Worm (Caenorhabditis elegans): ENCODE measurements around the gene F44A6.3.

The F44A6.3 gene

DNA sequence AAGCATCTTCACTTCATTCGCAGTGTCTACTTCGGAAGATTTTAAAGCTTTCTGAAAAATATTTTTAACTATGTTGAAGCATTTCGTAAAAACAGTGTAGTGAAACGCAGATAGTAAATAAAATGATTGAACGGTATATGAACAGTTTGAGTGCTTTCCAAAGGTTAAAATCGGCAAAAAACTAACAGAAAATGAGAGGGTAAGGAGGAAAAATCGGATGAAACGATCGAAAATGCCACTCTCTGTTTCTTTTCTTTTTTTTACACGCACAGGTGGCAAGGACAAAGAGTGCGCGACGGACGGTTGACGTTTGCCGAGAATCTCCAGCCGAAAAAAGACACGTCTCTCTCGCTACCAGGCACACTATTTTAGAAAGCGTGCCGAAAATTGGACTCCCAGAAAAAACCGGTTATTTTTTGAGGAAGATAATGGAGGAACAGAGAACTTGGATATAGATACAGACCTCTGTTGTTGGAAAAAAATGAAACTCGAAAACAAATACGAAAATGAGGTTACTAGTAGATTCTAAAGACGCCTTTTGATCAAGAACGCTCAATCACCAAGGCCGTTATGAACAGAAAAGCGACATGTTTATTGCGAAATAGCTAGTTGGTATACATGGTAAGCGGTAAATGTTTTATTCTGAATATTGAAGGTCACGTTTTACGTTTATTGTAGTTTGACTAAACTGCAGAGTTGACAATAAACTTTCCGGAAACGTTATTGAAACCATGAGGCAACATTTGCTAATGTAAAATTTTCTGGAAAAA lies 18.1 kb upstream of the F44A6.3 start, which contains the start of gene myrf-2:
Gene myrf-2, minus strand, starts transcription at position 51 of the 770 bp plus-strand sequence.
- TF ChIP-seq dao-5 (tag; optimal IDR thresholded peaks at IDR 0.05), result no peak
- TF ChIP-seq him-1 (tag; optimal IDR thresholded peaks at IDR 0.05), result no peak
- TF ChIP-seq W03F9.2 (tag; optimal IDR thresholded peaks at IDR 0.05), result no peak

DNA sequence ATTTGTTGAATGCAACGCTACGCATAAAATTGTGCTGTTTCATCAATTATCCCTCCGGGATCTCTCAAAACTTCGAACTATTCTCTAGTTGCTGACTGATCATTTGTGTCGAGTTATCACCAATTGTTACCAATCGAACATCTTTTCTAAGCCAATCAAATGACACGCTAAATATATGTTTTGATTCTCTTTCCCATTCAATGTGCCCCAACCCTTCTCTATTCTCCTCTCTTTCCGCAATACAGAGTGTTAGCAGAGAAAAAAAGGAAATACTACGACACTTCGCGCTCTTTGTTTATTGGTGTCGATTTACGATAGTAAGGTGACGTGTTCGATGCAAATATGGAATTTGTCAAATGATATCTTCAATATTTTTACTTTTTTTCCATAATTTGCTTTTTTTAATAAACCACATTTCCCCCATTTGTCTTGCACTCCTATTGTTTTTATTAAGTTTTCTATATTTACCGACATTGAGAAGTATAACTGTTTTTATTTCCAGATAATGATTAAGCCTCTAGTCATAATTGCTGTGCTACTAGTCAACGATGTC lies 15.3 kb upstream of the F44A6.3 start, which contains the start of gene nucb-1:
Gene nucb-1, plus strand, starts transcription at position 503 of the 553 bp plus-strand sequence.
- TF ChIP-seq W03F9.2 (tag; optimal IDR thresholded peaks at IDR 0.05) (peak; percentile 40), him-1 (tag; optimal IDR thresholded peaks at IDR 0.05) (no peak)

DNA sequence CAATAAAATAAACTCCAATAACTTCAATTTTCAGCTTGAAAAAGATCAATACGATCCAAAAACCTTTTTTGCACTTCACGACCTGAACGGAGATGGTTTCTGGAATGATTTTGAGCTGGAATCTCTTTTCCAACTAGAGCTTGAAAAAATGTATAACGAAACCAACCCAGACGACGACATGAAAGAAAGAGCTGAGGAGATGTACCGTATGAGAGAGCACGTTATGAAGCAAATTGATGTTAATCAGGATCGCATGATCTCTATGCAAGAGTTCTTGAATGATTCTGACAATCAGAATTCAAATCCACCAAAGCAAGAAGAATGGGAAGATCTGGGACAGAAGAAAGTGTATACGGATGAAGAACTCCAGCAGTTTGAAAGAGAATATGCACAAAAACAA lies 13.4 kb upstream of the F44A6.3 start:
- TF ChIP-seq dao-5 (tag; optimal IDR thresholded peaks at IDR 0.05), result no peak
- no peak for TF ChIP-seq him-1 (tag; optimal IDR thresholded peaks at IDR 0.05)
- TF ChIP-seq W03F9.2 (tag; optimal IDR thresholded peaks at IDR 0.05), result no peak

DNA sequence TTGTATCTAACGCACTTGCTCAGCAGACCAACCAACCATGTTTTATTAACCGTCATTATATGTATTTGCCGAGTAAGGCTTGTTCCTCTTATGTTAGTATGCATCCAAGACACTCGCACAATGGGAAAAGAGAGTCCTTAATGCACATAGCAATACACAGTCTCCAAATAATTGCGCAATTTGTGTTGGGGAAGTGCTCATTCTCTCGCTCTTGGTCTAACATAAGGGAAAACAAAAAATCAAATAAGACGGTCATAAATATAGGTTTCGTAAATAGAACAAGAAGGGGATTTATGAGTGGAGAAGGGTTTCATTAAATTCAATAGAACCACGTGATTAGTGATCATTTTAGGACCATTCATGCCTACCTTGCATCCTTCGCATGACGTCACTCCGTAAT lies 9.1 kb upstream of the F44A6.3 start:
- TF ChIP-seq him-1 (tag; optimal IDR thresholded peaks at IDR 0.05), result no peak
- no peak for TF ChIP-seq W03F9.2 (tag; optimal IDR thresholded peaks at IDR 0.05)
- no peak for TF ChIP-seq dao-5 (tag; optimal IDR thresholded peaks at IDR 0.05)

DNA sequence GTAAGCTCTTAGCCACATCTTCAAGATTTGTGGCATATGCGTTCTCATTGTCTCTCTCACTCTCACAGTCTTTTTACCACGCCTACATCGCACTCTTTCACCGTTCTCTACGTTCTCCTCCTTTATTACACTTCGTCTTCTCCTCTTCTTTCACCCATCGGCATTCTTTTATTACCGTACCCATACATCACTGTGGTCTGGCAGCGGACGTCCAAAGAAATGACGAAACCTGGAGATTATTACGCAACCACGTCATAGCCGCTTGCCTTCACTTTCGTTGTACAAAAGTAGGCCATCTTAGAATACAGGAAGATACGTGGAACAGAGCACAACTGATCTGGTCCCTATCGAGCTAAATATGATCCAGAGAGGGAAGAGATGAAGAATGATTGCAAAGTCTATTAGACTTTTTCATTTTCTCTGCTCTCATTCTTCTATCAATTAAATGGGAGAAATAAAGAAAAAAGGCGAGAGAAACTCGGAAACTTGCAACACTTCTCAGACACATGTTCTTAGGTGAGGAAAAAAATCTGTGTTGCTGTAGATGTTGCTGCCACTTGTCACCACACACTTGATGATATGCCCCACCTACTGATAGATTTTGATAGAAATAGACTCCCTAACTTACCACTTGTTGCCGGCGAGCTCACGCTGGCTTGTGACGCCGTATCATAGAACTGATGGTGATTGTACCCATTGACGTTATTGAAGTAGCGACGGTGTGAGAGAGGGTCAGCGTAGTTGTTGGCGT lies 8.1 kb upstream of the F44A6.3 start:
- TF ChIP-seq W03F9.2 (tag; optimal IDR thresholded peaks at IDR 0.05), result no peak
- no peak for TF ChIP-seq dao-5 (tag; optimal IDR thresholded peaks at IDR 0.05)
- TF ChIP-seq him-1 (tag; optimal IDR thresholded peaks at IDR 0.05), result no peak

DNA sequence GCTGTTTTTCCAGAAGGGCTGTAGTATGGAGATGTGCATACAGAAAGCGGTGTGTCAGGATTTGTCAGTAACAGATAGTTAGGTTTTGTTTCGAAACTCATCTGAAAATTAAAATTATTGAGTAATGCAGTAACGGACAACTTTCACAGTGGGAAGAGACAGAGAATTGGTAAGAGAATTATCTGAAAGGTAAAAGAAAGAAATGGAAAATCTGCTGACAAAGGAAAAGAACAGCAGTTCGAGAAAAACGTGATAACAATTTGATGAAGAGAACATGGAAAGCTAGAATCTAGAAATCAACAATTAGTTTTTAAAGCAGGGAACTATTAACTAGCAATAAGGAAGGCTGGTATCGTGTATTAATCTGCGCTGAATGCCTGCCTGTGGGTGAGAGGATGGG lies 7.2 kb upstream of the F44A6.3 start, which contains the start of gene sex-1:
Gene sex-1, minus strand, starts transcription at position 101 of the 400 bp plus-strand sequence.
- no peak for TF ChIP-seq him-1 (tag; optimal IDR thresholded peaks at IDR 0.05)
- TF ChIP-seq dao-5 (tag; optimal IDR thresholded peaks at IDR 0.05), result no peak
- no peak for TF ChIP-seq W03F9.2 (tag; optimal IDR thresholded peaks at IDR 0.05)

DNA sequence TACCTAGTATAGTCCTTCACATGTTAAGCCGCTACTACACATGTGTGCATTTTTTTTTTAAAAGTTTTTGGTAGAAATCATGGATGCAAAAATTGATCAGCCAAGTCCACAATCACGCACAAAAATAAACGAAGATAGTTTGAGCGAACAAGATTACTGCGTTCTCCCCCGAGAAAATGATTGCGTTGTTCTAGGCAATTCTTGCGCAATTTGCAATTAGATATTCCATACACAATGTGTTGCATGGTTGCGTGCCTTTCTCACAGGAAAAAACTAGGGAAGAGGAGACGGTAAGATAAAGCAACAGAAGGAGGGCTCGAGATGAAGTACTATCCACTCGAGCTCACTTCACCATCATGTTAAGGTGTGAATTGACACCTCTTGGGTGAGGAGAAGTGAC lies 6.6 kb upstream of the F44A6.3 start:
- TF ChIP-seq him-1 (tag; optimal IDR thresholded peaks at IDR 0.05), result no peak
- TF ChIP-seq W03F9.2 (tag; optimal IDR thresholded peaks at IDR 0.05), result no peak
- no peak for TF ChIP-seq dao-5 (tag; optimal IDR thresholded peaks at IDR 0.05)

DNA sequence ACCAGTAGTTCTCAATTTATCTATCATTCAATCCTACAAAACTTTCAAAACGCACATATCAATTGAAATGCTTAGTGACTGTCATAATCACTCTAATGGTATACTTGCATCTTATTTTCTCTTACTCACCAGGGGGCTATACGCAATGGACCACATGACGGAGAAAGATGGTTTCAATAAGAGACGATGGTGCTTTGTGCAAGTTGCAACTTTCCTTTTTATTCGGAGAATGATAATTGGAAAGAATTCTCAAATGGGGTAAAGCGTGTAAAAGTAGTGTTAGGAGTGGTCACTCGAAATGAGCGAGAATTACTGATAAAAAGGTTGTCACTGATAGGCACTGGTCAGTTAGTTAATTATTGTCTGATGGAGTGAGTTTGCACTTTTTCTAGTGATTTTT lies 4.1 kb upstream of the F44A6.3 start:
- TF ChIP-seq him-1 (tag; optimal IDR thresholded peaks at IDR 0.05) (no peak), W03F9.2 (tag; optimal IDR thresholded peaks at IDR 0.05) (no peak), dao-5 (tag; optimal IDR thresholded peaks at IDR 0.05) (no peak)

DNA sequence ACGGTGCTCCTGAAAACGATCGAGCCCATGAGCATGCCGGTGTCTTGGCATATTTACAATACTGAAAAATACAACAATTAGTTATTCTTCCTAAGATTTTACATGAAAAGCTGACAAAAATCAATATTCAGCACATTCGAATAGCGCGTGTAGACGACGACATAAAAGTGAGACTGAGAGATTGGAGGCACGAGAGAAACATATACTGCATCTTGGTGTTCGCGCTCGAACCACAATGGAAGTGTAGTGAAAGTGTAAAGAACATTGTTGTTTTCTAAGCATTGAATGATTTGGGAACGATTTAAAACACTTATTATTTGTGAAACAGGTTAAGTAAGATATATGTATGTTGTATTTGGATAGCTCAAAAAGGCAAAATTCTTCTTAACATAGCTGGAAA lies 2.9 kb downstream of the F44A6.3 start, which contains the start of gene F44A6.4:
Gene F44A6.4, minus strand, starts transcription at position 67 of the 400 bp plus-strand sequence.
- TF ChIP-seq him-1 (tag; optimal IDR thresholded peaks at IDR 0.05) (no peak), W03F9.2 (tag; optimal IDR thresholded peaks at IDR 0.05) (no peak), dao-5 (tag; optimal IDR thresholded peaks at IDR 0.05) (no peak)

DNA sequence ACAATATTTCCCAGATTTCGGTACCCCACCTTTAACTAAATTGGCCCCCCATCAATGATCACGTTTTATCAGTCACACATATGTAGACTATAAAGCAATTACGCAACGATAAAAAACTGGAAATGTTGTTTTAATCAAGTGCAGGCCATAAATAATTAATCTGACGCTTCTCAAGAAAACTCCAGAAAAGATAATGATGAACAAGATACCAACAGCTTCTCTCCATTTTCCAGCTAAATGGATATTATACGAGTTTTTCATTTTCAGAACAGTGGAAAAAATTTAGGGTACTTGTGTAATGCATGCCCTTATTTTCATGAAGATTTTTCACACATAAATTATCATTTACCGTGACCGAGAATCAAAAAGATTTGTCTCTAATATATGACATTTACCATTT lies 3.8 kb downstream of the F44A6.3 start:
- no peak for TF ChIP-seq W03F9.2 (tag; optimal IDR thresholded peaks at IDR 0.05)
- no peak for TF ChIP-seq dao-5 (tag; optimal IDR thresholded peaks at IDR 0.05)
- no peak for TF ChIP-seq him-1 (tag; optimal IDR thresholded peaks at IDR 0.05)

DNA sequence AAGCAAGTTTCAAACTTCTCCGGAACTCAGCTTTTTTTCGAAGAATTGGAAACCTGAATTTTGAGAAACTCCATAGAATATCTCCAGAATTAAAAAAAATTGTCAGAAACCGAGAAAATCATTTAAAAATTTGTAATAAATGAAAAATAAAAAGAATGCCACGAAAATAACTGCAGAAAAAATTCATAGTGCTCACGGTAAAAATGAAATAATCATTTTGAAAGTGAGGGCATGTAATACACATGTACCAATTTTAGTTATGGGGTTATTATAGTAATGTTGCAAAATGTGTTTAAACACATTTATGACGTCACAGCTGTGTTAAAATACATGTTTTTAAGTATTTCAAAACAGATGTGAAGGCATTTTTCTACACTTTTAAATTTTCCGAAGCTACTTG lies 4.3 kb downstream of the F44A6.3 start:
- no peak for TF ChIP-seq W03F9.2 (tag; optimal IDR thresholded peaks at IDR 0.05)
- no peak for TF ChIP-seq him-1 (tag; optimal IDR thresholded peaks at IDR 0.05)
- no peak for TF ChIP-seq dao-5 (tag; optimal IDR thresholded peaks at IDR 0.05)

DNA sequence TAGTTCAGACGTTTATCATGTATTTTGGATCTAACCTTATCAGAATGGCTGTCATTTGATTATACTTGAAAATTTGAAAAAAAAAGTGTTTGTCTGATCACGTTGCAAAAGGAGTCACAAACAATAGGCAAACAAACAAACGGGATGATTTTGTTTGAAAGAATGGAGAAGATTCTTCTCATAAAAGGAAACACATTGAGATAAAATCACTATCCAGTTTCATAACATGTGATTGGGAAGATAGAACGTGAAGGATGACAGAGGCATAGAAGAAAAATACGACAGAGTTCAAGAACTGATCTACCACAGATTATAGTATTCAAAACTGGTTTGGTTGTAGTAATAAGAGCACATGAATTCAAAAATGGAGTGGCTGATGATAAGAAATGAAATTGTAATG lies 6.2 kb downstream of the F44A6.3 start, which contains the start of gene F44A6.5:
Gene F44A6.5, minus strand, starts transcription at position 151 of the 400 bp plus-strand sequence.
- no peak for TF ChIP-seq W03F9.2 (tag; optimal IDR thresholded peaks at IDR 0.05)
- TF ChIP-seq him-1 (tag; optimal IDR thresholded peaks at IDR 0.05), result no peak
- TF ChIP-seq dao-5 (tag; optimal IDR thresholded peaks at IDR 0.05), result no peak

DNA sequence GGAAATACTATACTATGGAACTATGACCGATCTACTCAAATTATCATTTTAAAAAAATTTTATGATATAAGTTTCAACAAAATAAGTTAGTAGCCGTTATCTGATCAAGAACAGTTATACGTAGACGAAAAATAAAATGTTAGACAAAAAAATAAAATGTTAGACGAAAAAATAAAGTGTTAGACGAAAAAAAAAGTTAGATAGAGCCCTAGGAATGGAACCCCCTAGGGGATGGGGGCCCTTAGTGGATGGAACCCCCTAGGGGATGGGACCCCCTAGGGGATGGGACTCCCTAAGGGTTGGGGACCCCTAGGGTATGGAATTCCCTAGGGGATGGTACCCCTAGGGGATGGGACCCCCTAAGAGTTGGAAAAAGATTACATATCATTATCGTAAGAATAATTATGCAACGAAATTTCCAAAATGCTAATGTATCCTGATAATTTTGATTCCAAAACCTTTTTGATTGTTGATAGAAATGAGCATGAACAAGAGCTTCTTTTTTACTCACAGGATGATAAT lies 6.7 kb downstream of the F44A6.3 start:
- no peak for TF ChIP-seq dao-5 (tag; optimal IDR thresholded peaks at IDR 0.05)
- no peak for TF ChIP-seq him-1 (tag; optimal IDR thresholded peaks at IDR 0.05)
- no peak for TF ChIP-seq W03F9.2 (tag; optimal IDR thresholded peaks at IDR 0.05)
